Worm (Caenorhabditis elegans): Measurements from ENCODE around the gene rpl-18.

- no peak for TF ChIP-seq ref-1 (GFP tag; conservative IDR thresholded peaks at IDR 0.05)
- TF ChIP-seq flt-1 (GFP tag; IDR thresholded peaks at IDR 0.05), result no peak
- no peak for TF ChIP-seq ztf-23 (GFP tag; IDR thresholded peaks at IDR 0.05)
- TF ChIP-seq tab-1 (GFP tag; IDR thresholded peaks at IDR 0.05), result no peak
- TF ChIP-seq T22C8.4 (GFP tag; IDR thresholded peaks at IDR 0.05), result no peak
Measured at ce11 chrIV:13727865-13728264, 49.8 kb upstream of the rpl-18 start.
